Fruit fly (Drosophila melanogaster): ENCODE results near the gene CG8209.
A peak's percentile ranks its signal among the peaks of the same experiment; 100 is the strongest.

The CG8209 gene

DNA sequence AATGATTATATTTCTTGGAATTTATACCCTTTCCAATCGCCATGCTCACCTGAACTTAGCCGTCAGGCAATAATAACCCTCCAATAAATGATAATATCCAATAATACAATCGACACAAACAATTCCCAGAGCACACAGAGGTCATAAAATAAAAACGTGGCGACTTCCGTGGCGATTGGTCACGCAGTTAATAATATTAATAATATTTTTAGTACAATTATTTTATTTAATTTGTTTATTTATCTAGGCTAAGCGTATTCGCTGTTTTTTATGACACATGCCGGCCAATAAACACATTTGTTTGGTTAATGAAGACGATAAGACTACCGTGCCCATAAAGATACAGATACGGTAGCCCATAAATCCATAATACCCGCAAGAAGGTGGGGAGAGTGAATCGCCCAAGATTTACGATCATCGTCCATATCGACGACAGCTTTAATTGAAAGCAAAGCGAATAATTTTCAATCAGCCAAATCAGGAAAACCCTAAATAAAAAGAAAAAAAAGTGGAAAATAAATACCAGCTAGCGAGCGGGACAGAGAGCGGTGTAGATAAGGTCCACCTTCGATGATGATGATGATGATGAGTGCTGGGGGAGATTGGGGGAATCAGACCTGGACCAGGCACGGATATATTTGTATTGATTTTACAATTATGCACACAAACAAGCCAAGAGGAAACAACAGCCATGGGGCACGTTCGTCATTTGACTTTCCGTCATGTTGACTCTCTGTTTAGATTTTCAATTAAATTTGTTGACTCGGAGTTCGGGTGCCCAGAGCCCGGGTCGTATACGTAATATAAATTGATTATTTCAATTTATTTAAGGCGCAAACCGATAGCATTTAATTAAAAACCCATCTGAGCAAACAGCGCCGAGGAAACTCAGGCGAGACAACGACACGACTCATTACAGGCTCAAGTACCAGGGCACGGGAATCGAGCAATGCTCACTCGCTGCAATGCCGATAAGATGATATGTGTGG lies 15.2 kb upstream of the CG8209 start (continued):
- peak; percentile 88 for TF ChIP-seq CG34376 (GFP tag; optimal IDR thresholded peaks at IDR 0.05)

DNA sequence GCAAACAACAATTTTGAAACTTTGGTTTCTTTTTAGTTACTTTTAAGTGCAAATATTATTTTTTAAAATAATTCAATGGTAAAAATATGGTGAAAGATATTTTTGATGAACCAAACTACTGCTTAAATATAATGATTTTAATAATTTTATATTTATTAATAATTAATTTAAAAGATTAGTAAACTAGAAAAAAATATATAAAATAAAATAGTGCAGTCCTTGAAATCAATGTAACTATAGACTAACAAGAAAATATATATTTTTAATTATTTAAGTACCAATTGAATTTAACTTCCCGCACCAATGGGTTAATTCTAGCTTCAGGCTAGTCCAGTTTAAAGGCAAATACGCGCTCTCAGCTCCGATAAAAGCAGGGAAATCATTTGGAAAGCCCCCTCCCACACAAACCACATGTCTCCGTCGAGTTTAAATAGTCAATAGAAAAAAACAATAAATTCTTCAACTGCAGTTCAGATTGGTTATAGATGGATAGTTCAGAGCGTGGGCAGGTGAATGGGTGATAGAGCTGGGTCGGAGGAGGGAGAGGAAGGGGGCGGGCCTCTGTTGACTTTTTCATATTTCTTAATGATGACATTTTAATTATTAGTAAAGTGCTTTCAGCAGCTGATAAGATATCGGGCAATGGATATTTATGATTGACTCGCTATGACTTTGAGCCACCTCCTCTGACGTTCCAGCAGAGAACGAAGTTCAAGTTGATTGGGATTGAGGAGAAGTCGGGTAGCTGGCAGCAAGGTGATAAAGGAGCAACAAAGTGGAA lies 14.0 kb upstream of the CG8209 start:
- TF ChIP-seq TFAM (GFP tag; optimal IDR thresholded peaks at IDR 0.05) = no peak
- no peak for TF ChIP-seq Ravus (GFP tag; IDR thresholded peaks at IDR 0.05)
- TF ChIP-seq croc (GFP tag; conservative IDR thresholded peaks at IDR 0.05) = no peak
- TF ChIP-seq CG32532 (GFP tag; IDR thresholded peaks at IDR 0.05) = 0 out of 2 replicates have a peak, but pooled peaks have one; percentile 15
- no peak for TF ChIP-seq Chrac-16 (GFP tag; optimal IDR thresholded peaks at IDR 0.05)
- TF ChIP-seq CG1647 (GFP tag; optimal IDR thresholded peaks at IDR 0.05) = no peak
- TF ChIP-seq z (GFP tag; IDR thresholded peaks at IDR 0.05) = peak; percentile 23; the same call in 1 of the 3 replicates
- peak; percentile 24 for TF ChIP-seq CG2202 (tag; optimal IDR thresholded peaks at IDR 0.05)
- peak; percentile 47 for TF ChIP-seq CG15601 (tag; optimal IDR thresholded peaks at IDR 0.05)
- TF ChIP-seq CG9727 (GFP tag; optimal IDR thresholded peaks at IDR 0.05) = peak; percentile 36
- peak; percentile 23 for TF ChIP-seq run (tag; optimal IDR thresholded peaks at IDR 0.05)
- TF ChIP-seq klu (GFP tag; IDR thresholded peaks at IDR 0.05) = no peak
- TF ChIP-seq Xrp1 (GFP tag; IDR thresholded peaks at IDR 0.05) = peak; percentile 40; the same call in 1 of the 2 replicates
- TF ChIP-seq Drgx (GFP tag; IDR thresholded peaks at IDR 0.05) = 0 out of 2 replicates have a peak, but pooled peaks have one; percentile 18
- peak; percentile 68 for TF ChIP-seq CG2712 (tag; optimal IDR thresholded peaks at IDR 0.05)
- TF ChIP-seq CG11456 (GFP tag; IDR thresholded peaks at IDR 0.05) = no peak
- peak; percentile 11 for TF ChIP-seq Meics (GFP tag; optimal IDR thresholded peaks at IDR 0.05)
- peak; percentile 1 for TF ChIP-seq CG13775 (GFP tag; optimal IDR thresholded peaks at IDR 0.05)
- TF ChIP-seq CG10147 (GFP tag; optimal IDR thresholded peaks at IDR 0.05) = no peak
- peak; percentile 2 for TF ChIP-seq MTF-1 (GFP tag; optimal IDR thresholded peaks at IDR 0.05; ENCODE audit: borderline replicate concordance)
- TF ChIP-seq CG17361 (GFP tag; IDR thresholded peaks at IDR 0.05) = peak; percentile 74
- TF ChIP-seq CG10366 (GFP tag; IDR thresholded peaks at IDR 0.05) = no peak
- TF ChIP-seq Lim3 (GFP tag; IDR thresholded peaks at IDR 0.05) = peak; percentile 77; the same call in 1 of the 2 replicates
- TF ChIP-seq Ptx1 (GFP tag; IDR thresholded peaks at IDR 0.05) = no peak
- TF ChIP-seq D19A (tag; optimal IDR thresholded peaks at IDR 0.05) = peak; percentile 44
- no peak for TF ChIP-seq CG4820 (GFP tag; optimal IDR thresholded peaks at IDR 0.05)
- TF ChIP-seq fd64A (GFP tag; optimal IDR thresholded peaks at IDR 0.05) = peak; percentile 71
- TF ChIP-seq CG2129 (GFP tag; IDR thresholded peaks at IDR 0.05; ENCODE audit: partially characterized antibody) = no peak
- no peak for TF ChIP-seq CG13624 (GFP tag; optimal IDR thresholded peaks at IDR 0.05)
- TF ChIP-seq CG17912 (GFP tag; optimal IDR thresholded peaks at IDR 0.05) = no peak
- no peak for TF ChIP-seq Opbp (GFP tag; IDR thresholded peaks at IDR 0.05; ENCODE audit: partially characterized antibody)
- TF ChIP-seq CG17385 (GFP tag; optimal IDR thresholded peaks at IDR 0.05) = peak; percentile 21
- peak; percentile 9 for TF ChIP-seq cad (GFP tag; optimal IDR thresholded peaks at IDR 0.05)
- TF ChIP-seq lmd (GFP tag; IDR thresholded peaks at IDR 0.05) = no peak
- TF ChIP-seq nerfin-1 (tag; optimal IDR thresholded peaks at IDR 0.05) = peak; percentile 8
- TF ChIP-seq CG15696 (tag; optimal IDR thresholded peaks at IDR 0.05) = peak; percentile 19
- peak; percentile 7 for TF ChIP-seq bcd (GFP tag; optimal IDR thresholded peaks at IDR 0.05)
- no peak for TF ChIP-seq trh (GFP tag; optimal IDR thresholded peaks at IDR 0.05)
- TF ChIP-seq salm (tag; optimal IDR thresholded peaks at IDR 0.05) = peak; percentile 84
- TF ChIP-seq CG8765 (GFP tag; IDR thresholded peaks at IDR 0.05) = no peak
- peak; percentile 74 for TF ChIP-seq Vsx1 (GFP tag; optimal IDR thresholded peaks at IDR 0.05)
- peak; percentile 23 for TF ChIP-seq CG12659 (GFP tag; optimal IDR thresholded peaks at IDR 0.05)
- peak; percentile 33 for TF ChIP-seq CG12391 (tag; optimal IDR thresholded peaks at IDR 0.05)
- no peak for TF ChIP-seq schlank (tag; optimal IDR thresholded peaks at IDR 0.05)
